Worm (Caenorhabditis elegans) whole organism, mixed stage, embryonic: ENCODE data around the gene gpr-1.

Experiments used
- nhr-28 ChIP-seq: fragments of 150-350 bp; optimal IDR thresholded peaks from 2 replicates; lab custom pipeline; 2014; ENCODE audit warnings: missing biosample characterization, missing genetic modification characterization
- sem-2 ChIP-seq: fragments of 200-800 bp; sonication (Bioruptor generic); optimal IDR thresholded peaks from 2 replicates; lab custom pipeline; 2018; ENCODE audit warnings: mild to moderate bottlenecking, missing genetic modification characterization, missing compliant biosample characterization
- sptf-1 ChIP-seq: sonication (generic microtip); optimal IDR thresholded peaks from 2 replicates; lab custom pipeline; 2017; ENCODE audit warnings: mild to moderate bottlenecking, missing genetic modification characterization, moderate library complexity, missing compliant biosample characterization
- unc-39 ChIP-seq: fragments of 150-350 bp; optimal IDR thresholded peaks from 2 replicates; lab custom pipeline; 2014; ENCODE audit warnings: missing biosample characterization, missing genetic modification characterization

- TF ChIP-seq unc-39 (tag; lab: Kevin White, UChicago) (no peak), nhr-28 (tag; lab: Kevin White, UChicago) (no peak), sem-2 (GFP tag; lab: Kevin White, UChicago) (no peak), sptf-1 (tag; lab: Kevin White, UChicago) (no peak)
Observed at ce11 chrIII:8609683-8610082, 19.0 kb upstream of the gpr-1 start, which contains the start of gene C06E1.9.
